Worm (Caenorhabditis elegans): ENCODE results near the gene adt-1.

The adt-1 gene

ce11 chrX:12731188-12731857 is 52.7 kb downstream of the adt-1 start, which contains the start of gene pgp-12:
TSS of gene pgp-12 (plus strand) at chrX:12731807.
- TF ChIP-seq sem-2 (GFP tag; optimal IDR thresholded peaks at IDR 0.05) (no peak), ceh-83 (GFP tag; optimal IDR thresholded peaks at IDR 0.05) (no peak), nhr-237 (tag; optimal IDR thresholded peaks at IDR 0.05) (no peak), elt-3 (tag; optimal IDR thresholded peaks at IDR 0.05) (no peak), ztf-11 (tag; optimal IDR thresholded peaks at IDR 0.05) (no peak), mls-2 (tag; optimal IDR thresholded peaks at IDR 0.05) (no peak), hlh-1 (tag; optimal IDR thresholded peaks at IDR 0.05) (no peak), bed-3 (GFP tag; optimal IDR thresholded peaks at IDR 0.05) (no peak), M03D4.4 (tag; optimal IDR thresholded peaks at IDR 0.05) (no peak), pha-4 (tag; optimal IDR thresholded peaks at IDR 0.05) (no peak), unc-120 (tag; optimal IDR thresholded peaks at IDR 0.05; ENCODE audit: poor library complexity, severe bottlenecking) (no peak), ceh-43 (GFP tag; optimal IDR thresholded peaks at IDR 0.05) (no peak), unc-39 (tag; optimal IDR thresholded peaks at IDR 0.05) (no peak), tbx-8 (GFP tag; optimal IDR thresholded peaks at IDR 0.05) (no peak)

- TF ChIP-seq M03D4.4 (tag; optimal IDR thresholded peaks at IDR 0.05): no peak
- no peak for TF ChIP-seq ztf-11 (tag; optimal IDR thresholded peaks at IDR 0.05)
- TF ChIP-seq drap-1 (GFP tag; optimal IDR thresholded peaks at IDR 0.05): no peak
- TF ChIP-seq elt-1 (tag; optimal IDR thresholded peaks at IDR 0.05; ENCODE audit: borderline replicate concordance, insufficient read depth): no peak
- no peak for TF ChIP-seq ceh-43 (GFP tag; optimal IDR thresholded peaks at IDR 0.05)
- no peak for TF ChIP-seq flh-1 (GFP tag; optimal IDR thresholded peaks at IDR 0.05)
- no peak for TF ChIP-seq nhr-2 (tag; optimal IDR thresholded peaks at IDR 0.05)
- no peak for TF ChIP-seq tbx-8 (GFP tag; optimal IDR thresholded peaks at IDR 0.05)
- no peak for TF ChIP-seq blmp-1 (tag; optimal IDR thresholded peaks at IDR 0.05)
- TF ChIP-seq nhr-12 (tag; optimal IDR thresholded peaks at IDR 0.05): no peak
- no peak for TF ChIP-seq hlh-1 (tag; optimal IDR thresholded peaks at IDR 0.05)
- TF ChIP-seq mls-2 (tag; optimal IDR thresholded peaks at IDR 0.05): no peak
- TF ChIP-seq unc-62 (GFP tag; optimal IDR thresholded peaks at IDR 0.05): no peak
These were observed 59.8 kb downstream of the adt-1 start, which contains the start of gene pgp-13 for ce11 chrX:12738454-12738853. TSS of gene pgp-13 (plus strand) at chrX:12738754.
